Fruit fly (Drosophila melanogaster) whole organism, embryonic: Measurements from ENCODE around the gene CG14669.

Source experiments
- ATbp ChIP-seq: fragments of 200-800 bp; sonication (Bioruptor generic); optimal IDR thresholded peaks from 2 replicates; lab custom pipeline; 2017; ENCODE audit warnings: missing biosample characterization, mild to moderate bottlenecking, missing genetic modification characterization, missing genetic modification reagents
- Awh ChIP-seq: fragments of 200-800 bp; sonication (Bioruptor generic); IDR thresholded peaks from 2 replicates; pipeline ENCODE4, ENCODE4 v1.3.6; 2022; ENCODE audit warnings: missing biosample characterization, missing genetic modification characterization
- CG10366 ChIP-seq: fragments of 200-800 bp; sonication (Bioruptor generic); IDR thresholded peaks from 2 replicates; pipeline ENCODE4 v1.3.6; 2022; ENCODE audit warnings: missing biosample characterization, missing genetic modification characterization
- CG11456 ChIP-seq: fragments of 200-800 bp; sonication (Bioruptor generic); IDR thresholded peaks from 3 replicates; pipeline ENCODE4 v1.3.6; 2022; ENCODE audit warnings: missing biosample characterization, missing genetic modification characterization
- CG11560 ChIP-seq: fragments of 200-800 bp; sonication (Bioruptor generic); IDR thresholded peaks from 3 replicates; pipeline ENCODE4 v1.3.6; 2022; ENCODE audit warnings: missing biosample characterization, missing genetic modification characterization
- CG12391 ChIP-seq: fragments of 200-800 bp; sonication (Bioruptor generic); optimal IDR thresholded peaks from 3 replicates; lab custom pipeline; 2018; ENCODE audit warnings: missing biosample characterization, mild to moderate bottlenecking, missing genetic modification characterization, moderate library complexity
- CG12659 ChIP-seq: fragments of 200-800 bp; sonication (Bioruptor generic); optimal IDR thresholded peaks from 3 replicates; lab custom pipeline; 2017; ENCODE audit warnings: mild to moderate bottlenecking, missing biosample characterization, missing genetic modification reagents, missing genetic modification characterization
- CG13287 ChIP-seq: fragments of 200-800 bp; sonication (Bioruptor generic); IDR thresholded peaks from 2 replicates; pipeline ENCODE4 v1.3.6; 2022; ENCODE audit warnings: missing biosample characterization, missing genetic modification characterization; ENCODE audit not compliant: partially characterized antibody
- CG14710 ChIP-seq: fragments of 200-800 bp; sonication (Bioruptor generic); optimal IDR thresholded peaks from 3 replicates; lab custom pipeline; 2019; ENCODE audit warnings: missing biosample characterization, mild to moderate bottlenecking, missing genetic modification characterization, moderate library complexity
- CG15269 ChIP-seq: fragments of 200-800 bp; sonication (Bioruptor generic); optimal IDR thresholded peaks from 2 replicates; lab custom pipeline; 2018; ENCODE audit warnings: missing biosample characterization, mild to moderate bottlenecking, missing genetic modification characterization, moderate library complexity
- CG17359 ChIP-seq: fragments of 200-800 bp; sonication (Bioruptor generic); optimal IDR thresholded peaks from 3 replicates; lab custom pipeline; 2018; ENCODE audit warnings: missing biosample characterization, mild to moderate bottlenecking, missing genetic modification characterization, moderate library complexity
- CG17568 ChIP-seq: fragments of 200-800 bp; sonication (Bioruptor generic); optimal IDR thresholded peaks from 2 replicates; lab custom pipeline; 2018; ENCODE audit warnings: missing biosample characterization, mild to moderate bottlenecking, missing genetic modification characterization, moderate library complexity
- CG1832 ChIP-seq: fragments of 200-800 bp; sonication (Bioruptor generic); optimal IDR thresholded peaks from 2 replicates; lab custom pipeline; 2017; ENCODE audit warnings: missing biosample characterization, mild to moderate bottlenecking, missing genetic modification characterization, inconsistent platforms
- CG30020 ChIP-seq: fragments of 200-800 bp; optimal IDR thresholded peaks from 2 replicates; lab custom pipeline; 2019; ENCODE audit warnings: missing biosample characterization, mild to moderate bottlenecking, missing genetic modification characterization, moderate library complexity
- CG30403 ChIP-seq: fragments of 200-800 bp; sonication (Bioruptor generic); optimal IDR thresholded peaks from 3 replicates; lab custom pipeline; 2016; ENCODE audit warnings: missing biosample characterization, missing genetic modification characterization
- CG3838 ChIP-seq: fragments of 200-800 bp; sonication (Bioruptor generic); optimal IDR thresholded peaks from 3 replicates; lab custom pipeline; 2016; ENCODE audit warnings: missing biosample characterization, missing genetic modification characterization
- CG4404 ChIP-seq: fragments of 200-800 bp; sonication (Bioruptor generic); IDR thresholded peaks from 2 replicates; pipeline ENCODE4 v1.3.6; 2022; ENCODE audit warnings: missing biosample characterization, missing genetic modification characterization
- CG7357 ChIP-seq: fragments of 200-800 bp; sonication (Bioruptor generic); IDR thresholded peaks from 3 replicates; pipeline ENCODE4 v1.3.6; 2022; ENCODE audit warnings: missing biosample characterization, missing genetic modification characterization
- CG7745 ChIP-seq: fragments of 200-800 bp; sonication (Bioruptor generic); optimal IDR thresholded peaks from 2 replicates; lab custom pipeline; 2018; ENCODE audit warnings: missing biosample characterization, mild to moderate bottlenecking, missing genetic modification characterization, moderate library complexity
- CG7786 ChIP-seq: fragments of 200-800 bp; sonication (Bioruptor generic); optimal IDR thresholded peaks from 2 replicates; lab custom pipeline; 2016; ENCODE audit warnings: missing biosample characterization, missing genetic modification characterization
- CG9797 ChIP-seq: fragments of 200-800 bp; sonication (Bioruptor generic); optimal IDR thresholded peaks from 3 replicates; lab custom pipeline; 2018; ENCODE audit warnings: missing biosample characterization, mild to moderate bottlenecking, missing genetic modification characterization
- CG9817 ChIP-seq: fragments of 200-800 bp; sonication (Bioruptor generic); optimal IDR thresholded peaks from 2 replicates; lab custom pipeline; 2018; ENCODE audit warnings: missing biosample characterization, mild to moderate bottlenecking, missing genetic modification characterization, moderate library complexity
- CoRest ChIP-seq: fragments of 200-800 bp; sonication (Bioruptor generic); optimal IDR thresholded peaks from 3 replicates; lab custom pipeline; 2018; ENCODE audit warnings: missing biosample characterization, mild to moderate bottlenecking, missing genetic modification characterization, moderate library complexity
- Dip2 ChIP-seq: fragments of 200-800 bp; sonication (Bioruptor generic); IDR thresholded peaks from 2 replicates; pipeline ENCODE4 v1.3.6; 2022; ENCODE audit warnings: missing biosample characterization, missing genetic modification characterization
- Dll ChIP-seq: fragments of 200-800 bp; sonication (Bioruptor generic); IDR thresholded peaks from 4 replicates; pipeline ENCODE4 v1.3.6; 2022; ENCODE audit warnings: missing biosample characterization, missing genetic modification characterization; ENCODE audit not compliant: partially characterized antibody
- Doc2 ChIP-seq: fragments of 200-800 bp; sonication (Bioruptor generic); IDR thresholded peaks from 2 replicates; pipeline ENCODE4 v1.3.6; 2022; ENCODE audit warnings: missing biosample characterization, missing genetic modification characterization
- ERR ChIP-seq: fragments of 200-800 bp; sonication (Bioruptor generic); optimal IDR thresholded peaks from 2 replicates; lab custom pipeline; 2016; ENCODE audit warnings: missing biosample characterization, missing genetic modification characterization
- Jarid2 ChIP-seq: fragments of 200-800 bp; sonication (Bioruptor generic); optimal IDR thresholded peaks from 3 replicates; lab custom pipeline; 2017; ENCODE audit warnings: mild to moderate bottlenecking, missing biosample characterization, missing genetic modification reagents, missing genetic modification characterization
- MESR4 ChIP-seq: fragments of 200-800 bp; sonication (Bioruptor generic); optimal IDR thresholded peaks from 2 replicates; lab custom pipeline; 2018; ENCODE audit warnings: missing biosample characterization, mild to moderate bottlenecking, missing genetic modification characterization, moderate library complexity
- Spps ChIP-seq: fragments of 200-800 bp; sonication (Bioruptor generic); optimal IDR thresholded peaks from 2 replicates; lab custom pipeline; 2018; ENCODE audit warnings: missing biosample characterization, mild to moderate bottlenecking, missing genetic modification characterization
- Sry-δ ChIP-seq: fragments of 200-800 bp; sonication (Bioruptor generic); optimal IDR thresholded peaks from 2 replicates; lab custom pipeline; 2016; ENCODE audit warnings: missing biosample characterization, missing genetic modification characterization
- YL-1 ChIP-seq: fragments of 200-800 bp; sonication (Bioruptor generic); optimal IDR thresholded peaks from 3 replicates; lab custom pipeline; 2017; ENCODE audit warnings: missing biosample characterization, mild to moderate bottlenecking, missing genetic modification characterization
- ab ChIP-seq: fragments of 200-800 bp; sonication (Bioruptor generic); optimal IDR thresholded peaks from 2 replicates; lab custom pipeline; 2016; ENCODE audit warnings: missing biosample characterization, missing genetic modification characterization
- hb ChIP-seq: fragments of 200-800 bp; sonication (Bioruptor generic); IDR thresholded peaks from 3 replicates; pipeline ENCODE4 v1.3.6; 2022; ENCODE audit warnings: missing biosample characterization, missing genetic modification characterization; ENCODE audit not compliant: partially characterized antibody
- kah ChIP-seq: fragments of 200-800 bp; sonication (Bioruptor generic); optimal IDR thresholded peaks from 2 replicates; lab custom pipeline; 2018; ENCODE audit warnings: missing biosample characterization, mild to moderate bottlenecking, missing genetic modification characterization
- knrl ChIP-seq: fragments of 200-800 bp; sonication (Bioruptor generic); IDR thresholded peaks from 3 replicates; pipeline ENCODE4 v1.3.6; 2022; ENCODE audit warnings: missing biosample characterization, missing genetic modification characterization; ENCODE audit not compliant: partially characterized antibody
- lov ChIP-seq, 2 experiments: fragments of 200-800 bp in 1 of 2; fragments of >200 bp in 1 of 2; sonication (Bioruptor generic) in 1 of 2; IDR thresholded peaks in 1 of 2; optimal IDR thresholded peaks in 1 of 2; 2 replicates in 1 of 2; 3 replicates in 1 of 2; pipeline versions ENCODE4 v1.3.6 to Lab custom; 2017 to 2022; ENCODE audit warnings: missing biosample characterization in 1 of 2, missing genetic modification characterization in 1 of 2
- oc ChIP-seq: fragments of 200-800 bp; sonication (Bioruptor generic); optimal IDR thresholded peaks from 2 replicates; lab custom pipeline; 2018; ENCODE audit warnings: missing biosample characterization, mild to moderate bottlenecking, missing genetic modification characterization, moderate library complexity
- odd ChIP-seq: fragments of 200-800 bp; sonication (Bioruptor generic); optimal IDR thresholded peaks from 2 replicates; lab custom pipeline; 2017; ENCODE audit warnings: missing biosample characterization, mild to moderate bottlenecking, missing genetic modification characterization
- org-1 ChIP-seq: fragments of 200-800 bp; sonication (Bioruptor generic); optimal IDR thresholded peaks from 2 replicates; lab custom pipeline; 2017; ENCODE audit warnings: missing biosample characterization, missing genetic modification characterization
- p53 ChIP-seq: fragments of 200-800 bp; sonication (Bioruptor generic); optimal IDR thresholded peaks from 2 replicates; lab custom pipeline; 2016; ENCODE audit warnings: missing biosample characterization, missing genetic modification characterization
- ranshi ChIP-seq: fragments of 200-800 bp; sonication (Bioruptor generic); IDR thresholded peaks from 2 replicates; pipeline ENCODE4 v1.3.6; 2022; ENCODE audit warnings: missing biosample characterization, missing genetic modification characterization
- run ChIP-seq: fragments of 200-800 bp; sonication (Bioruptor generic); optimal IDR thresholded peaks from 3 replicates; lab custom pipeline; 2018; ENCODE audit warnings: missing biosample characterization, mild to moderate bottlenecking, missing genetic modification characterization
- slbo ChIP-seq: fragments of 200-800 bp; sonication (Bioruptor generic); IDR thresholded peaks from 2 replicates; pipeline ENCODE4 v1.3.6; 2022; ENCODE audit warnings: missing biosample characterization, missing genetic modification characterization
- sna ChIP-seq: fragments of 200-800 bp; sonication (Bioruptor generic); IDR thresholded peaks from 2 replicates; pipeline ENCODE4 v1.3.6; 2022; ENCODE audit warnings: missing biosample characterization, missing genetic modification characterization; ENCODE audit not compliant: partially characterized antibody
- sqz ChIP-seq: fragments of 200-800 bp; sonication (Bioruptor generic); optimal IDR thresholded peaks from 3 replicates; lab custom pipeline; 2018; ENCODE audit warnings: missing biosample characterization, mild to moderate bottlenecking, missing genetic modification characterization
- ssp ChIP-seq: fragments of 200-800 bp; sonication (Bioruptor generic); IDR thresholded peaks from 2 replicates; pipeline ENCODE4 v1.3.6; 2022; ENCODE audit warnings: missing biosample characterization, missing genetic modification characterization
- vvl ChIP-seq: fragments of 200-800 bp; sonication (Bioruptor generic); IDR thresholded peaks from 2 replicates; pipeline ENCODE4 v1.3.6; 2022; ENCODE audit warnings: missing biosample characterization, missing genetic modification characterization
- z ChIP-seq: fragments of 200-800 bp; sonication (Bioruptor generic); IDR thresholded peaks from 3 replicates; pipeline ENCODE4 v1.3.6; 2022; ENCODE audit warnings: missing biosample characterization, missing genetic modification characterization

The CG14669 gene

DNA sequence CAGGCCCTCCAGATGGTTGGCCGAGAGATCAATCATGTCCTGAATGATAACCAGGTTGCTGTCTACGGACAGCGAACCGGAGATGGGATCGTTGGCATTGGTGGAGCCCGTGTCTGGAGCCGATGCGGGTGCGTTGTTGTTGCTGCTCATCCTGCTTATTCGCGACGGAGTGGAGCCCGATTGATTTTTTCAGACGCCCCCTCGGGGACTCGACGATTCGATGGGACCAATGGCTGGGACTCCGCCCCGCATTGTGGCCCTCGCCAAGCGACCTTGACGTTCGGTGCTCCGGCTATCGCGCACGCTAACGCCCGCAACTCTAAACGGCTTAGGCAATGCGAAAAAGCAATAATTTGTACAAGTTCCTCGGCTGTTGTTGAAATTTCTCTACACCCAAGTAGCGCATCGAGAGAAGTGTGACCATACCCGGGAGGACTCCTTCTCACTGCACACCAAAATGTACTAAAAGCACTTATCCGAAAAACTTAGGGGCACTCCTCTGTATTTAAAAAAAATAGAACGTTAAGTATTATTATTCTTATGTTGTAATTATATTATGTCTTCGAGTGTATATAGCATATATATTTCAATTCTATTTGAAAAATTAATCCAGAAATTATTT lies 69.3 kb downstream of the CG14669 start, which contains the start of gene ksr (continued):
- no peak for TF ChIP-seq run (tag; lab: Kevin White, UChicago)
- peak; percentile 31 for TF ChIP-seq CG30403 (GFP tag; lab: Kevin White, UChicago)
- TF ChIP-seq p53 (GFP tag; lab: Kevin White, UChicago) = no peak
- no peak for TF ChIP-seq CG17568
- TF ChIP-seq CG12391 (tag; lab: Kevin White, UChicago) = peak; percentile 60
- no peak for TF ChIP-seq Sry-δ
- TF ChIP-seq Doc2 (GFP tag; lab: Robert Waterston, UW) = no peak
- TF ChIP-seq ssp = peak; percentile 45
- peak; percentile 55 for TF ChIP-seq CG9797 (GFP tag; lab: Kevin White, UChicago)
- 0 out of 3 replicates have a peak, but pooled peaks have one; percentile 17 for TF ChIP-seq hb
- no peak for TF ChIP-seq ab (GFP tag; lab: Kevin White, UChicago)
- TF ChIP-seq sna (GFP tag; lab: Robert Waterston, UW) = peak; percentile 14; the same call in 1 of the 2 replicates
- no peak for TF ChIP-seq CG7786 (GFP tag; lab: Kevin White, UChicago)
- TF ChIP-seq CG12659 (GFP tag; lab: Kevin White, UChicago) = peak; percentile 15
- peak; percentile 2 for TF ChIP-seq Jarid2
- TF ChIP-seq ERR (GFP tag; lab: Kevin White, UChicago) = no peak
- peak; percentile 86 for TF ChIP-seq YL-1 (GFP tag; lab: Kevin White, UChicago)
- no peak for TF ChIP-seq CG11560 (tag; lab: Robert Waterston, UW)
- no peak for TF ChIP-seq CG7357
- no peak for TF ChIP-seq CG7745 (tag; lab: Kevin White, UChicago)
- peak; percentile 63 for TF ChIP-seq slbo (GFP tag; lab: Robert Waterston, UW)
- no peak for TF ChIP-seq CG9817 (tag; lab: Kevin White, UChicago)
- TF ChIP-seq vvl (GFP tag; lab: Robert Waterston, UW) = peak; percentile 34; the same call in 1 of the 2 replicates
- no peak for TF ChIP-seq Spps (tag; lab: Kevin White, UChicago)
- no peak for TF ChIP-seq knrl (GFP tag; lab: Robert Waterston, UW)
- peak; percentile 33 for TF ChIP-seq CoRest (tag; lab: Kevin White, UChicago)
- 0 out of 2 replicates have a peak, but pooled peaks have one; percentile 27 for TF ChIP-seq ranshi (GFP tag; lab: Robert Waterston, UW)
- TF ChIP-seq org-1 (GFP tag; lab: Kevin White, UChicago) = no peak
- no peak for TF ChIP-seq CG3838 (GFP tag; lab: Kevin White, UChicago)
- TF ChIP-seq sqz (GFP tag; lab: Kevin White, UChicago) = no peak
- TF ChIP-seq kah (GFP tag; lab: Kevin White, UChicago) = no peak
- no peak for TF ChIP-seq odd (GFP tag; lab: Kevin White, UChicago)
- no peak for TF ChIP-seq CG15269 (tag; lab: Kevin White, UChicago)
- TF ChIP-seq Dip2 (GFP tag; lab: Robert Waterston, UW) = no peak
- TF ChIP-seq CG30020 (tag; lab: Kevin White, UChicago) = peak; percentile 70
- TF ChIP-seq CG1832 (GFP tag; lab: Kevin White, UChicago) = no peak
- TF ChIP-seq Dll (GFP tag; lab: Robert Waterston, UW) = 0 out of 4 replicates have a peak, but pooled peaks have one; percentile 18
- TF ChIP-seq CG17359 (tag; lab: Kevin White, UChicago) = no peak
- no peak for TF ChIP-seq lov (optimal IDR thresholded peaks at IDR 0.05; lab: Kevin White, UChicago)
- TF ChIP-seq lov (GFP tag; IDR thresholded peaks at IDR 0.05; lab: Robert Waterston, UW) = no peak
- peak; percentile 21; the same call in 1 of the 2 replicates for TF ChIP-seq CG13287 (GFP tag; lab: Robert Waterston, UW)
- no peak for TF ChIP-seq CG4404
- TF ChIP-seq ATbp = no peak
- TF ChIP-seq Awh (GFP tag; lab: Robert Waterston, UW) = no peak
- peak; percentile 55 for TF ChIP-seq CG14710 (tag; lab: Kevin White, UChicago)
- peak; percentile 16; the same call in 1 of the 2 replicates for TF ChIP-seq CG10366 (GFP tag; lab: Robert Waterston, UW)
- peak; percentile 98 for TF ChIP-seq MESR4
- TF ChIP-seq CG11456 (GFP tag; lab: Robert Waterston, UW) = no peak
- TF ChIP-seq z (GFP tag; lab: Robert Waterston, UW) = no peak
- TF ChIP-seq oc (tag; lab: Kevin White, UChicago) = no peak
